Worm (Caenorhabditis elegans) whole organism, dauer: ENCODE data around the gene srd-68.
"Not testable (repeated sequence)": the region's sequence is repeated elsewhere in the genome, so short reads cannot be mapped to it uniquely, and the experiment has no call there.

ENCODE experiments used
- unc-62 ChIP-seq: sonication (generic microtip); optimal IDR thresholded peaks from 2 replicates; lab custom pipeline; 2017; ENCODE audit warnings: missing biosample characterization, missing genetic modification reagents, missing genetic modification characterization

The srd-68 gene

DNA sequence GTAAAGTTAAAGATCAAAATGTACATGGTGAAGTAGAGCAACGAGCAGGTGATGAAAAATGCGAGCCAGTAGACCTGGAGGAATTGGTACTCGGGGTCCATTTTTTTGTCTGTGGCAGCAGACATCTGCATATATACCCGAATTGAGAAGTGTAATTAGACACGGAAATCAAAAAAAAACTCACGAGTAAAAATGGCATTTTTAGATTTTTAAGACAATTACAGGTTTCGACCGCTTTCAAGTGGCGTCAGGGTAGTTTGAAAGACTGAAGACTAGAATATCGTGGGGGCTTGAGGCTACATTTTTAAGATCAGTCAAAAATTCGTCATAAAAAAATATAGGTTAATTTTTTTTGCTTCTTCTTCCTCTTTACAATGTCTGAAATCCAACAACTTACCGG is at the start of gene srd-68:
Gene srd-68, minus strand, starts transcription at position 101 of the 400 bp plus-strand sequence.
- no peak for TF ChIP-seq unc-62 (GFP tag; lab: Kevin White, UChicago)

DNA sequence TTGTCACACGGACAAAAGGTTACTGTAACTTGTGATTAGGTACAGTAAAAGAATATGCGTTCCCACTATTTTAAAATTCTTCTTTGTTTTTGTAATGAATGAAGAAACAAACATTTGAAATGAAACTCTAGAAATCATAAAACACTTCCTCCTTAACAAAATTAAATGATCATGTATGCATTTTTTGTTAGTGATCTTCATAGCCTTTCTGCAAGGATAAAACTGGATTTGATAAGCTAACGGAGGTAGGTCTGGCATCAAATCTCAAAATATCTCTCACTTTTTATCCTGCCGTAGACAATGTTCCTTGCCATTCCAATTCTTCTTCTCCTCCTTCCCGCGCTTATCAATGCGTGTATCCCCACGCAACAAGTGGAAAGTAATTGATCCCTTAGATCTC is 48.9 kb upstream of the srd-68 start, which contains the start of gene clec-238:
Gene clec-238, plus strand, starts transcription at position 301 of the 400 bp plus-strand sequence.
- TF ChIP-seq unc-62 (GFP tag; lab: Kevin White, UChicago): no peak

DNA sequence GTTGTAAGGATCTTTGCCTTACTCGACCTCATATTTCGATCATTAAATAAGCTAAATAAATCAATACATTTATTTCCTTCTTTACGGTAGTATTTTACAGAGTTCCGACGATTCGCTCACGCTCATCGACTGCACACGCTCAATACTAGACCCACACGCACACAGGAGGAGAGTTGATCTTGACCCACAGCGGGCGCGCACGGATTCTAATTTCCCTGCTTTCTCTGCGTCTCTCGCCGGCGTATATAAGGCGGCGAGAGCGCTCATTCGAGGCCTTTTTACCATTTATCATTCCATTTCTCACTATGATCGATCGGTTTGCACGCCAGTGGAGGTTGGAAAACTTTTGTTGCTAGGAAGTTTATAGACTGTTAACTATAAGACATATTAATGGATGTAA is 47.4 kb upstream of the srd-68 start:
- no peak for TF ChIP-seq unc-62 (GFP tag; lab: Kevin White, UChicago)

DNA sequence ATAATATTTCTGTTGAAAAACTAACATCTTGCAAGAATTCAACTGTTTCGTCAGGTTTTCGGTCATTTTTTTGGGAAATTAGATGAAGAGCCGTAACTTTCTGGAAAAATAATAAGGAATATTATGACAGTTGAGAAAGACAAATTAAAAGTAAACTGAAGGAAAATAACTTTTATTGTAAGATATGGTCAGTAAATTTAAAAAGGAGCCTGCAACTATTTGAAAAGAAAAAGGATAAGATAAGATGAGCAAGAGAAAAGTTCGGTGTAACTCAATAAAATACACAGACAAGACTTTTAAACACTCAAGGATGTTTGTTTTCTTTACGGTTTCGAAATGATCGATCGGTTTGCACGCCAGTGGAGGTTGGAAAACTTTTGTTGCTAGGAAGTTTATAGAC is 47.0 kb upstream of the srd-68 start, which contains the start of gene fbxa-111:
Gene fbxa-111, minus strand, starts transcription at position 101 of the 400 bp plus-strand sequence.
- TF ChIP-seq unc-62 (GFP tag; lab: Kevin White, UChicago): not testable (repeated sequence)

DNA sequence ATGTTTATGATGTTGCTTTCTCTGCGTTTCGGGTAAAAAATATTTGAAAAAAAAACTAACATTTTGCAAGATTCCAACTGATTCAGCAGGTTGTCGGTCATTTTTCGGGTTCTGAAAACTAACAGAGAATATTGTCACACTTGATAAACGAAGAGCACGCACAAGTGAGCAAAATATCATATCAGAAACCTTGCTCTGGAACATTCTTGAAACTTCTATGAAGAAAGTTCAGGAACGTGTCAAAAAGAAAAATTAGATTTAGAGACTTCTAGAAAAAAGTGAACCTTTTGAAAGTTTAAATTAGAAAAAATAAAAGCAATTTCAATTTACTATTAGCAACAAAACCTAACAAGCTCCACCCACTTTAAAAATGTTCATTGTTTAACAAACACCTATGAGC is 45.4 kb upstream of the srd-68 start, which contains the start of gene fbxa-112:
Gene fbxa-112, minus strand, starts transcription at position 101 of the 400 bp plus-strand sequence.
- TF ChIP-seq unc-62 (GFP tag; lab: Kevin White, UChicago): not testable (repeated sequence)

DNA sequence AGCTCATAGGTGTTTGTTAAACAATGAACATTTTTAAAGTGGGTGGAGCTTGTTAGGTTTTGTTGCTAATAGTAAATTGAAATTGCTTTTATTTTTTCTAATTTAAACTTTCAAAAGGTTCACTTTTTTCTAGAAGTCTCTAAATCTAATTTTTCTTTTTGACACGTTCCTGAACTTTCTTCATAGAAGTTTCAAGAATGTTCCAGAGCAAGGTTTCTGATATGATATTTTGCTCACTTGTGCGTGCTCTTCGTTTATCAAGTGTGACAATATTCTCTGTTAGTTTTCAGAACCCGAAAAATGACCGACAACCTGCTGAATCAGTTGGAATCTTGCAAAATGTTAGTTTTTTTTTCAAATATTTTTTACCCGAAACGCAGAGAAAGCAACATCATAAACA is 36.1 kb upstream of the srd-68 start, which contains the start of gene fbxa-148:
Gene fbxa-148, plus strand, starts transcription at position 301 of the 400 bp plus-strand sequence.
- not testable (repeated sequence) for TF ChIP-seq unc-62 (GFP tag; lab: Kevin White, UChicago)

DNA sequence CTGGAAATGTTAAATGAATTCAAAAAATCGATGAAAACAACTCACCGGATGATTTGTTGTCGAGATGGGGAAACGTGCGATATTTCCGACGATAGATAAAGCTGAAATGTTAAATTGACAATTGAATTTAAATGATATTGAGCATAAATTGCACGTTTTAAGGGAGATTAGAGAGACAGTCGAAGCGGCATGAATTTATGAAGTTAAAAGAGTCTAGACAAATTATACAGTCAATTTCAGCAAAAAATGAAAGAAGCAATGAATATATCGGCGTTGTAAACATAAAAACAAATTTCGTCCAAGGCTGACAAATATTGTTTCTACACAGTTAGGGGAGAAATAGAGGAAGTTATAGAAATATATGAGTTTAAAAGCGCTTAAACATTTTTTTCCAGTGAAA is 24.7 kb upstream of the srd-68 start, which contains the start of gene Y102A5C.36:
Gene Y102A5C.36, minus strand, starts transcription at position 101 of the 400 bp plus-strand sequence.
- no peak for TF ChIP-seq unc-62 (GFP tag; lab: Kevin White, UChicago)

DNA sequence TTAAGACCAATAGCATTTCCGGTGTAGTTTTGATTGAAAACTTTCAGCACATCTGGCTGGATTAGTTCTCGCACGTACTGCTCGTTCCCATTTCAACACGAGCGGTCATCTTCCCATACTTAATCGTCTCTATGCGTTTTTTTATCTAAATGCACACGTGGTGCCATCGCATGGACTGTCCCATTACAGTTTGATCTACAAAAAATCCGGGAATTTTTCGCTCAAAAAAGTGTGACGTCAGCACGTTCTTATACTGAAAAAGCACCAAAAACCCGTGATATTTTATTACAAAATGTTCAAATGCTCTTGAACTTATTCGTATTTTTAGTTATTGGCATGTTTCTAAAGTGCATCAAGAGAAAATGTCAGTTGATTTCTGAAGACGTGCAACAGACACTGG is 19.3 kb upstream of the srd-68 start, which contains the start of gene Y102A5C.4:
Gene Y102A5C.4, plus strand, starts transcription at position 301 of the 400 bp plus-strand sequence.
- no peak for TF ChIP-seq unc-62 (GFP tag; lab: Kevin White, UChicago)

DNA sequence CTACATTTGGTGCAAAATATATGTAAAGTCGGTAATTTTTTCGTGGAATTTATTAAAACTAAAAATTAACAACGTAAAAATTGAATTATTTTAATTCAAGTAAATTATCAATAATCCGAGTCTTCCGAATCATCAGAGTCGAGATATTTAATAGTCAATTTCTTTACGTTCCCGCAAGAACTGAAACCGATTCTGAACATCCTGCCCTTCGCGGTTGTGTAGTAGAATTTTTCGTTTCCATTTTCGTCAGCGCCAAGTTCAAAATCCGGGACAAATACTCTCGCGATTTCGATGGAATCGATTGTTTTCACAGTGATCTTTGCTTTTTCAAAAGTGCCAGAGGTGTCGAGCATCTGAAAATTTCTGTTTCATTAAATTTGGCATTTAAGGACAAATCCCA is 17.0 kb upstream of the srd-68 start:
- no peak for TF ChIP-seq unc-62 (GFP tag; lab: Kevin White, UChicago)

DNA sequence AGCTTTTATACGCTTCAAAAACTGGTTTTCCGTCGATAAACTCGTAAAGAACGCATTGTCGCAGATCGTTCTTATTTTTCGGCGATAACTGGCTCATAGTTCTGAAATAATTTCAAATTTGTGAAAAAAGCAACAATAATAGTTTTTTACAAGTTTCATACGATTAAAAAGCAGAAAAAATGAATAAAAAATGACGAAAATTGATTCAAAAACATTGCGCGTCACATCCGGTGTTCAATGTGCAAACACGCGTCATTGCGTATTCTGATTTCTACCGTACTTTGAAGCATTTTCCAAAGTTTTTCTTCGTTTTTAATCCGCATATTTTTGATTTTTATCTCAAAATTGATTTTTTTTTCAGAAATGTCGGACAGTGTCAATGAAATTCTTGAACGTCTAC is 15.8 kb upstream of the srd-68 start, which contains the start of the genes fbxa-206 and Y102A5C.2:
Gene fbxa-206, minus strand, starts transcription at position 101 of the 400 bp plus-strand sequence.
Gene Y102A5C.2, plus strand, starts transcription at position 354 of the 400 bp plus-strand sequence.
- no peak for TF ChIP-seq unc-62 (GFP tag; lab: Kevin White, UChicago)

DNA sequence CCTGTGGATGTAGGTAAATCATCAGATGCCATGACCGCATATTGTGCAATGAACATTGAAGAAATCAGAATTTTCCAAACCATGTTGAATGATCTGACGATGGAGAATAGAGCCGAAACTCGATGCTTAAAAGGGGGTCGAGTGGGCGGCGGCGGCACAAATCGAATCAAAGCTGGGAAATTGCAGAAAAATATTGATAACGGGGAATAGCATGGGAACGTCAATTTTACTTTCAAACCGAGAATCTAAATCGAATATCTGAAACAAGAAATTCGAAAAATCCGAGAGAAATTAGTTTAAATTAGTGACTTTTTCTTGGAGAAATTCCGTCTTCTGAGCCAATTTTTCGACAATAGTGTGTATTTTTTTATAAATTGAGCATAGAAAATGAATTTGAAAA is 13.5 kb upstream of the srd-68 start, which contains the start of gene F09C6.10:
Gene F09C6.10, minus strand, starts transcription at position 101 of the 400 bp plus-strand sequence.
- no peak for TF ChIP-seq unc-62 (GFP tag; lab: Kevin White, UChicago)

DNA sequence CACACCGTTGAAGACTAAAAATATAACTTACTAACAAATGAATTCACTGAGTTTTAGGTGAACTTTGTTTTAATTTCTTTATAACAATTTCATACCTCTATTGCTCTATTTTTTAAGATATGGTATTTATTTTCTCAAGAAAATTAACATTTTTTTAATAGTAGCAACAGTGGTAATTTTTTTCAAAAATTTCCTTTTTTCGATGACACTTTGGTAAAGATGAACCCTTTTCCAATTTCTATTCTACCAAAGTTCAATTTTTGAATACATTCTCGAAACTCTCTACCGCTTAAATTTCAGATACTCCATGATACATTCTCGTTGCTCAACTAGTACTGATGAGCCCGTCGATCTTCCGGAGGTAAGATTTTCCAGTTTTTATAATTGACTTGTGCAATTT is 9.3 kb upstream of the srd-68 start, which contains the start of gene nhr-116:
Gene nhr-116, plus strand, starts transcription at position 301 of the 400 bp plus-strand sequence.
- TF ChIP-seq unc-62 (GFP tag; lab: Kevin White, UChicago): no peak

DNA sequence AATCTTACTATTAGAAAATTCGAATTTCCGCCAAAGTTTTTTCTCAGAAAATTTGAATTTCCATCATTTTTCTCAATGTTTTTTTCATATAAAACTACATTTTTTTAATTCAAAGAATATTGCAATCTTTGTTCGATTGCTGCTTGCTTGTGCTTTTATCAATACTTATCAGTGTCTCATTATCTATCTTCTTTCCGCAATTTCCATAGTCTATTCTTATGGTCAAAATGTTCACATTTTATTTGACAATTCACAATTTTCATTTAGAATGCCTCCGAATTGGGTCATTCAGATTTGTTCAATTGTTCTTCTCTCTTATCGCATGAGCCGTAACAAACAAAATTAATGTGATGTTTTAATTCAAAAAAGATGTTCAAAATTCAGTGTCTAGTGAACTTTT is 8.7 kb upstream of the srd-68 start:
- no peak for TF ChIP-seq unc-62 (GFP tag; lab: Kevin White, UChicago)

DNA sequence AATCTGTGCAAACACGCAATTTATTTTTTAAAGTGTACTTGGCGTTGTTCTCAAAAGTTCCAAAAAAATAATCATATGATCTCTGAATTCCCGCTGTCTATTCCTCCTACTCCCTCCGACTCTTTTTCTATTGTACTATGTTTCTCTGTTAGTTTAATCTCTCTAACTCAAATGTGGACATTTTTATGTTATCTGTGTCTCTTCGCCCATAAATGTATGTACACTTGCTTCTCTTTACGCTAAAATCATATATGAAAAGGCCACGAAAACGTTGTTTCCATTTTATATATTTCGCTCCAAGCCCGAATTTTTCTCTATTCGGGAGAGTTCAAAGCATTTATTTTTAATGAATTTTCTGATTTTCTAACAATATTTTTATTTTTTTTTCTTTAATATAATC is 8.2 kb upstream of the srd-68 start:
- no peak for TF ChIP-seq unc-62 (GFP tag; lab: Kevin White, UChicago)

DNA sequence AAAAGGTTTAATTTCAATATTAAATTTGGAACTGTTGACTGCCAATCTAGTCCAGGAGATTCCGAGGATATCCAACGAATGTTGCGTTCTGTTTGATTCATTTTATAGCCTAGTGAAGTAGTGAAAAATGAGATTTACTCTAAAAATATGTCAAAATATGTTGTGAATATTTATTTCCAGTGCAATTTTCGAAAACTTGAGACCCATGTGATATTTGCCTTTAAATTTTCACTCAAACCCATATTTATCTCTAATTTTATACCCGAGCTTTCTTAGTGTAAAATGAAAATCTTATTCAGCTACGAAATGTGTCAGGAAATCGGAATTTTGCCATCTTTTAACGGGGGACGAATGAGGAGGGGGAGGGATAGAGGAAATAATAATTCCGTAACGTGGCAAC is 7.2 kb upstream of the srd-68 start, which contains the start of gene F09C6.16:
Gene F09C6.16, minus strand, starts transcription at position 101 of the 400 bp plus-strand sequence.
- TF ChIP-seq unc-62 (GFP tag; lab: Kevin White, UChicago): no peak

DNA sequence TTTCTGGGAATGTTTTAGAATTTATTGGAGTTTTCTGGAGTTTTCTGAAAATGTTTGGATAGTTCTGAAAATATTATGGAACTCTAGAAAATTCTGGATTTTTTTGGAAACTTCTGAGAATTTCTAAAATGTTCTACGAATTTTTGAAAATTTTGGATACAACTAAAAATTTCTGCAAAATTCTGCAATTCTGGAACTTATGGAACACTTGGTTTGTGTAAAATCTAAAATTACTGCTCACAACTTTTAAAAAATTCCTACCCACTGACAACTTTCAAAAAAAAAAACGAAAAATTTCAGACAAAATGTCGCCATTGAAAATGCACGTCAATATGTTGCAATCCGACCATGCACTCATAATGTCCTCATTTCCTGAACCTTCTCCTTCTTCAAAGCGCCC is 2.0 kb upstream of the srd-68 start, which contains the start of gene nhr-262:
Gene nhr-262, plus strand, starts transcription at position 301 of the 400 bp plus-strand sequence.
- TF ChIP-seq unc-62 (GFP tag; lab: Kevin White, UChicago): no peak

DNA sequence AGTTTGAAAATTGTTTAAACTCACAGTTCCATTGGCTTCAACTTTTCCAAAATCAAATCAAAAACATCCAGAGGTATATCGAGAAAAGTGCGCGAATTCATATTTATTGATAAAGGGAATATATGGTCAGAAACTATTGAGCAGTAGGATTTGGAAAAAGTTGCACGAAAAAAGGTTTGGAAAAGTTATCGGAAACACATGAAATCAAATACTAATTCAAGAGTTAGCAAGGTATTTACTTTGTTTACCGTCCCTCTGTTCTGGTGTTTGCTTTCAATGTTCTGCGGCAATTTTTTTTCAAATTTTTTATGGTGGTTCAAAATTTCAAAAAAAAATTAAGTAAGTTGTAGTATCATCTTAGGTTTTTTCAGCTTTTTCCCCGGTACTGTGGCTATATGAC is 3.3 kb downstream of the srd-68 start, which contains the start of gene fbxa-45:
Gene fbxa-45, minus strand, starts transcription at position 101 of the 400 bp plus-strand sequence.
- no peak for TF ChIP-seq unc-62 (GFP tag; lab: Kevin White, UChicago)
